Worm (Caenorhabditis elegans) whole organism, L1 larva: ENCODE results near the gene mip-1.

Source experiments
- C34B4.2 ChIP-seq: sonication (generic microtip); optimal IDR thresholded peaks from 2 replicates; lab custom pipeline; 2017; ENCODE audit warnings: mild to moderate bottlenecking, missing genetic modification characterization, missing compliant biosample characterization
- fkh-10 ChIP-seq: sonication (generic microtip); optimal IDR thresholded peaks from 2 replicates; lab custom pipeline; 2017; ENCODE audit warnings: missing biosample characterization, missing genetic modification reagents, missing genetic modification characterization
- lin-13 ChIP-seq: fragments of 150-350 bp; optimal IDR thresholded peaks from 2 replicates; lab custom pipeline; 2014; ENCODE audit warnings: missing biosample characterization, missing genetic modification reagents, missing genetic modification characterization
- lin-39 ChIP-seq: fragments of 150-350 bp; optimal IDR thresholded peaks from 2 replicates; lab custom pipeline; 2014; ENCODE audit warnings: missing biosample characterization, missing genetic modification reagents, missing genetic modification characterization
- nhr-237 ChIP-seq: fragments of 150-350 bp; optimal IDR thresholded peaks from 2 replicates; lab custom pipeline; 2014; ENCODE audit warnings: missing biosample characterization, missing genetic modification characterization
- nhr-28 ChIP-seq: fragments of 150-350 bp; optimal IDR thresholded peaks from 2 replicates; lab custom pipeline; 2014; ENCODE audit warnings: missing biosample characterization, missing genetic modification characterization
- skn-1 ChIP-seq: fragments of 150-350 bp; optimal IDR thresholded peaks from 2 replicates; lab custom pipeline; 2014; ENCODE audit warnings: missing biosample characterization, missing genetic modification characterization
- snpc-4 ChIP-seq: fragments of 150-350 bp; optimal IDR thresholded peaks from 2 replicates; lab custom pipeline; 2014; ENCODE audit warnings: missing biosample characterization, missing genetic modification characterization
- unc-130 ChIP-seq: fragments of 150-350 bp; optimal IDR thresholded peaks from 2 replicates; lab custom pipeline; 2017; ENCODE audit warnings: missing biosample characterization, missing genetic modification characterization, inconsistent platforms
- unc-86 ChIP-seq: sonication (generic microtip); optimal IDR thresholded peaks from 2 replicates; lab custom pipeline; 2016; ENCODE audit warnings: missing genetic modification characterization, missing compliant biosample characterization
- xbp-1 ChIP-seq: sonication (generic microtip); optimal IDR thresholded peaks from 2 replicates; lab custom pipeline; 2016; ENCODE audit warnings: missing genetic modification characterization, missing compliant biosample characterization

DNA sequence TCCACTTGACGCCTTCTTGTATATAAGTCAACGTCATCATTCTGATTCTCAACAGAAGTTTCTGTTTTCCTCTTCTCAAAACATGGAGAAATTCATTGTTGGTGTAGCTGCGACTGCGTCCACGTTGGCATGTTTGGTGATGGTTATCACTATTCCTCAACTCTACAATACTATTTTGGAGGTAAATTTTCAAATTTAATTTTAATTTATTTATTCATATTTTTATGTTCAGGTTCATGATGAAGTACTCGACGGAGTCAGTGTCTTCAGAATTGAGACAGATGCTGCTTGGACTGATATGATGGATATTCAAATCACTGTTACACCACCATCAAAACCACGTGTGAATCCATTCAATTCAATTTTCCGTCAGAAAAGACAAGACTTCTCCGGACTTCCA is 44.8 kb upstream of the mip-1 start, which contains the start of gene col-89:
- TF ChIP-seq nhr-237 (tag; lab: Kevin White, UChicago), result no peak
- TF ChIP-seq lin-39 (tag; lab: Kevin White, UChicago), result no peak
- TF ChIP-seq unc-130 (tag; lab: Kevin White, UChicago), result no peak
- no peak for TF ChIP-seq nhr-28 (tag; lab: Kevin White, UChicago)
- TF ChIP-seq snpc-4 (tag; lab: Kevin White, UChicago), result no peak
- TF ChIP-seq unc-86 (tag; lab: Kevin White, UChicago), result no peak
- no peak for TF ChIP-seq xbp-1 (tag; lab: Kevin White, UChicago)
- no peak for TF ChIP-seq skn-1 (tag; lab: Kevin White, UChicago)
- TF ChIP-seq lin-13, result no peak
- TF ChIP-seq fkh-10 (GFP tag; lab: Kevin White, UChicago), result no peak
- no peak for TF ChIP-seq C34B4.2 (tag; lab: Kevin White, UChicago)
